Worm (Caenorhabditis elegans) whole organism, young adult: ENCODE measurements around the gene D1086.9.

Experiments used
- F22D6.2 ChIP-seq: sonication (generic microtip); optimal IDR thresholded peaks from 2 replicates; lab custom pipeline; 2016; ENCODE audit warnings: mild to moderate bottlenecking, missing genetic modification characterization, missing compliant biosample characterization
- Y67H2A.10 ChIP-seq: fragments of 200-800 bp; sonication (Bioruptor generic); conservative IDR thresholded peaks from 2 replicates; pipeline ENCODE4 v1.3.6; 2022; ENCODE audit warnings: missing genetic modification reagents, missing genetic modification characterization, missing compliant biosample characterization
- atf-7 ChIP-seq: sonication (generic microtip); optimal IDR thresholded peaks from 2 replicates; lab custom pipeline; 2017; ENCODE audit warnings: mild to moderate bottlenecking, missing genetic modification characterization, missing compliant biosample characterization
- attf-3 ChIP-seq: fragments of 200-800 bp; sonication (Bioruptor generic); conservative IDR thresholded peaks from 2 replicates; pipeline ENCODE4 v1.3.6; 2022; ENCODE audit warnings: missing genetic modification reagents, missing genetic modification characterization, missing compliant biosample characterization
- bed-1 ChIP-seq: fragments of 200-800 bp; sonication (Bioruptor generic); IDR thresholded peaks from 2 replicates; pipeline ENCODE4 v1.3.6; 2022; ENCODE audit warnings: missing genetic modification reagents, missing genetic modification characterization, missing compliant biosample characterization
- chd-7 ChIP-seq: sonication (generic microtip); optimal IDR thresholded peaks from 2 replicates; lab custom pipeline; 2016; ENCODE audit warnings: mild to moderate bottlenecking, missing genetic modification characterization, moderate library complexity, missing compliant biosample characterization
- pha-4 ChIP-seq: fragments of 150-350 bp; sonication (generic microtip); optimal IDR thresholded peaks from 2 replicates; lab custom pipeline; 2014; ENCODE audit warnings: missing biosample characterization, missing genetic modification reagents, missing genetic modification characterization
- unc-130 ChIP-seq: sonication (generic microtip); optimal IDR thresholded peaks from 2 replicates; lab custom pipeline; 2016; ENCODE audit warnings: missing genetic modification reagents, missing genetic modification characterization, missing compliant biosample characterization

DNA sequence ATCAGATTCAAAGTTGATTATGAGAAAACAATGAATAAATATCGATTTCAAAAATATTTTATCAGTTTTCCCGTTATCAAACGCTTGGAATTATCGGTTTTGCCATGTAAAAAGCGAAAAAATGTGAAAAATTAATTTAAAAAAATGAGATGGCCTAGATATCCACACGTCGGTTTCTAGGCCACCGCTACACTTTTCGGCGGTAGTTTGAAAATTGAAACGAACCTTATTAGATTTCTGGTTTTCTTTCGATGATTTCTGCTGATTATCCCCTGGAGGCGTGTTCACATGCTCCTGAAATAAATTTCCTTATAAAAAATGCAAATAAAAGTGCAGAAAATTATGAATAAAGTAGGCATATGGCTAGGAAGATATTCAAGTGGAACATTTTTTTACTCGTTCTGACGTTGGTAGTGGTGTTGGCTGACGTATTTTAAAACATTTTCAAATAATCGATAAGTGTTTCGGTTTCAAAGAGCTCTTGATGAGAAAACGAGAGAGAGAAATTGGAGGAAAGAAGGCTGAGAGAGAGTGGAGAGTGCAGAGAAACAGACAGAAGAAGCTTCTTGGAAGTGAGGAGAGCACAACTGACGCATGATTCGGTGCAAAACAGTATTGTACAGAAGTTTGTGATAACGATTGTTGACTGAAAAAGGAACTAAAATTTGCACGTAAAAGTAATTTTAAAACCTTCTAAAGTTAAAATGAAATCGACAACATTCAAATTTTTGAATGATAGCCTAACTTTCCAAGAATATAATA is 29.1 kb downstream of the D1086.9 start:
- TF ChIP-seq chd-7 (no peak), atf-7 (tag; lab: Kevin White, UChicago) (no peak), pha-4 (tag; lab: Kevin White, UChicago) (no peak), attf-3 (GFP tag; lab: Robert Waterston, UW) (no peak), bed-1 (GFP tag; lab: Robert Waterston, UW) (no peak), unc-130 (no peak), Y67H2A.10 (GFP tag; lab: Robert Waterston, UW) (no peak), F22D6.2 (tag; lab: Kevin White, UChicago) (no peak)
